Worm (Caenorhabditis elegans): ENCODE measurements around the gene R31.2.

DNA sequence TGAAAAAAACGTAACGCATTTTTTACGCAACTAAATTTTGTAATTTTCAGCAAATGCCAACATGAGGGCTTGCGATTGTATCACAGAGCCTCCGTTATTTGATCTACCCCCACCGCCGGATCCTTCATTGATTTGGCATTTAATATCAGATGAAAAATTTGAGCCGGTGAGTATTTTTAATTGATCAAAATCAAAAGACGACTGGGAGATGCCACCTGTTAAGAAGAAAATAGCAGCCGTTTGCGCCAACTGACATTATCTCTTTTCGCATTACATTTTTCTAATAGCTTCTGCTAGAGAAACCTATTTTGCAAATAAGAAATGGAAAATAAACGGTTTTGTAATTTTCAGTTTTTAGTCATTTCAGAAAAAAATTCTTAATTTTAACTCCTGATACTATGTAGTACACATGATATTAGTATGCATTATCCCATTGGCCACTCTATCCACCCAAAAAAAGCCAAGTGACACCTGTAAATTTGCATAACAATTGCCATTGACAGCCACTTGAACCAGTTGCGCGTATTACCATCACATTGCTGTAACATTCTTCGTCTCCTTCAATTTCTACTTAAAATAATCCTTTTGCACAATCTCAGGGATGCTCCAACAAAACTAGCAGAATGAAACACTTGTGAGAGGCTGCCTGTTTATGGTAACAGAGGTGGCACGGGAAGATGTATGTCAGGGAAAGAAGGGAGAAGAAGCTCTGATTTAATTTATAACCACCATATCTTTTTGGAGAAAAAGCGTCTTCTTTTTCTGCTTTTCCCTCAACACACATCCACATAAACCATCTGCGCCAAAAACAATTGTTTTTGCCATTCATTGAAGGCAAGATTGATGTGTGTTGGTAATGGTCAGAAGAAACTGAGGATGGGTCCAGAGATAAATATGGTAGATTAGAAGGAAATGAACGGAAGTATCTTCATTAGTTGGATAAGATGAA lies 41.2 kb downstream of the R31.2 start, which contains the start of gene F58H1.5:
- no peak for TF ChIP-seq R02D3.7 (tag; optimal IDR thresholded peaks at IDR 0.05)
- no peak for TF ChIP-seq zag-1 (tag; optimal IDR thresholded peaks at IDR 0.05)
- TF ChIP-seq unc-62 (GFP tag; optimal IDR thresholded peaks at IDR 0.05) = no peak
- no peak for TF ChIP-seq mbf-1 (tag; optimal IDR thresholded peaks at IDR 0.05)
